Worm (Caenorhabditis elegans) whole organism, L3 larva: ENCODE results near the gene T26C5.5.

ENCODE experiments used
- R02D3.7 ChIP-seq: fragments of 150-350 bp; optimal IDR thresholded peaks from 2 replicates; lab custom pipeline; 2014; ENCODE audit warnings: missing biosample characterization, missing genetic modification characterization
- ama-1 ChIP-seq: fragments of 150-350 bp; optimal IDR thresholded peaks from 2 replicates; lab custom pipeline; 2018
- ceh-82 ChIP-seq: fragments of 150-350 bp; optimal IDR thresholded peaks from 2 replicates; lab custom pipeline; 2014; ENCODE audit warnings: missing biosample characterization, missing genetic modification characterization
- daf-12 ChIP-seq: fragments of 150-350 bp; optimal IDR thresholded peaks from 2 replicates; lab custom pipeline; 2014; ENCODE audit warnings: missing biosample characterization, missing genetic modification reagents, missing genetic modification characterization
- elt-2 ChIP-seq: sonication (generic microtip); optimal IDR thresholded peaks from 2 replicates; lab custom pipeline; 2016; ENCODE audit warnings: missing genetic modification reagents, mild to moderate bottlenecking, missing genetic modification characterization, missing compliant biosample characterization
- eor-1 ChIP-seq, 2 experiments: fragments of 150-350 bp; optimal IDR thresholded peaks; 2 replicates each; lab custom pipeline; 2014 to 2018; ENCODE audit warnings: missing biosample characterization in 2 of 2, missing genetic modification characterization in 2 of 2
- lin-39 ChIP-seq: fragments of 150-350 bp; optimal IDR thresholded peaks from 2 replicates; lab custom pipeline; 2018; ENCODE audit warnings: missing biosample characterization, missing genetic modification reagents, missing genetic modification characterization
- pqm-1 ChIP-seq: fragments of 150-350 bp; optimal IDR thresholded peaks from 2 replicates; lab custom pipeline; 2017; ENCODE audit warnings: missing biosample characterization, missing genetic modification characterization, inconsistent platforms
- sea-2 ChIP-seq: fragments of 150-350 bp; sonication (generic microtip); optimal IDR thresholded peaks from 4 replicates; lab custom pipeline; 2014; ENCODE audit warnings: missing biosample characterization, missing genetic modification reagents, missing genetic modification characterization
- skn-1 ChIP-seq: fragments of 150-350 bp; optimal IDR thresholded peaks from 2 replicates; lab custom pipeline; 2014; ENCODE audit warnings: missing biosample characterization, missing genetic modification characterization
- tbx-2 ChIP-seq: sonication (generic microtip); optimal IDR thresholded peaks from 2 replicates; lab custom pipeline; 2016; ENCODE audit warnings: mild to moderate bottlenecking, missing genetic modification characterization, missing compliant biosample characterization
- unc-39 ChIP-seq: sonication (generic microtip); optimal IDR thresholded peaks from 4 replicates; lab custom pipeline; 2017; ENCODE audit warnings: missing biosample characterization, missing genetic modification characterization

DNA sequence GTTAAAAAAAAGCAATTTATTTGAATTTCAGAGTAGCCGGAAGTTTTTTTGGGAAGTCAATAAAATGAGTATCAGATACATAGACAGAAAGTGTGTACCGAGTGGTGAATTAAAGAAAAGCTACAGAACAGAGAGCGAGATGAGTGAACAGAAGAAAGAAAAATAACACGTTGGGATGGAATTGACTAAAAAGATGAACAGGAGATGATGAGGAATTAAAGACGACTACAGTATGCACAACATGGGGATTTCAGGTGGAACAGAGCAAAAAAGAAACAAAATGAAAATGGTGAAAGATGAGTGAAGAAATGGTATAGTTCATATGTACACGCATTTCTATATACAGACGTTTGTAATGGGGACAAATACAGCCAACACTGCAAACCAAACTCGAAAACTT lies 24.7 kb upstream of the T26C5.5 start:
- TF ChIP-seq pqm-1 (tag; lab: Kevin White, UChicago), result no peak
- TF ChIP-seq daf-12 (tag; lab: Kevin White, UChicago), result no peak
- TF ChIP-seq eor-1 (tag; optimal IDR thresholded peaks at IDR 0.05; lab: Kevin White, UChicago), result no peak
- TF ChIP-seq ceh-82 (tag; lab: Kevin White, UChicago), result no peak
- TF ChIP-seq elt-2, result no peak
- no peak for TF ChIP-seq skn-1 (tag; lab: Kevin White, UChicago)
- TF ChIP-seq tbx-2 (tag; lab: Kevin White, UChicago), result no peak
- no peak for TF ChIP-seq R02D3.7 (tag; lab: Kevin White, UChicago)
- TF ChIP-seq unc-39 (tag; lab: Kevin White, UChicago), result no peak
- TF ChIP-seq sea-2, result no peak
- no peak for TF ChIP-seq ama-1 (lab: Kevin White, UChicago)
- no peak for TF ChIP-seq lin-39
